Fruit fly (Drosophila melanogaster): Measurements from ENCODE around the gene asf1.

DNA sequence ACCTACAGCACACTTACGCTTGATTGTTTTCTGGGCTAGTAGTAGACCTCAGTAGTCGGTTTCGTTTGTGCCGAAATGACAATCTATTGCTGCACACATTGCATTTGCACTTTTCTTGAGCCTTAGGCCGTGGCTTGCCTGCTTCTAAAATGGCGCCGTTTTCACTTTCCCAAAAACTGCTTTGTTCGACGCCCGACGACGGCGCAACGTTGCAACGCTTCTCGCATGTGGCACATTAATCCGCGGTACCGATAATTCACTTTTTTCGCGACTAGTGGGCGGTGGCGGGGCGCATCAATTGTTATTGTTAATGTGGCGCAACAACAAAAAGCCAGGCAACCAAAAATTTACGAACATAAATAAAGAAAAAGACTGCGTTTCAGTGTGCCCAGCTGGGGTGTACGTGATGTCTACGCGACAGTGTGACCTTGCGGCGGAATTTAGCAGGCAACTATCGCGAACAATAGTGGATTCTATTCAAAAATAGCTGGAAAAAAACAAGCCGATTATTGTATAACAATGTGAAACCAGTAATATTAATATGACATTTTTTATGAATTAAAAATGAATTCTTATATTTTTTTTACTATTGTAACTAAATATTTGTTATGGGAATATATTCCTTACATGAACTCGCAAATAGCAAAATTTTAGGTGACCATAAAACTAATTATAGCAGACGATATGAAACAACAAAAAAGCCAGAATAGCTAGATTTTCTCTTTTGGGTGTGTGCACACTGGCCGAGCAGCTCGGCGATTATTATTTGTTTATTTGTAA lies 20.1 kb upstream of the asf1 start, which contains the start of the genes ash1 and Taf6:
- TF ChIP-seq Dll (optimal IDR thresholded peaks at IDR 0.05) (no peak), psq (optimal IDR thresholded peaks at IDR 0.05) (no peak)
